Fruit fly (Drosophila melanogaster): Measurements from ENCODE around the gene Cp36.
A peak's percentile ranks its signal among the peaks of the same experiment; 100 is the strongest.

The Cp36 gene

dm6 chrX:8479031-8479568, at the start of gene Cp36:
Cp36 (plus strand) TSS chrX:8479319.
- TF ChIP-seq noc (tag; optimal IDR thresholded peaks at IDR 0.05), result no peak

DNA sequence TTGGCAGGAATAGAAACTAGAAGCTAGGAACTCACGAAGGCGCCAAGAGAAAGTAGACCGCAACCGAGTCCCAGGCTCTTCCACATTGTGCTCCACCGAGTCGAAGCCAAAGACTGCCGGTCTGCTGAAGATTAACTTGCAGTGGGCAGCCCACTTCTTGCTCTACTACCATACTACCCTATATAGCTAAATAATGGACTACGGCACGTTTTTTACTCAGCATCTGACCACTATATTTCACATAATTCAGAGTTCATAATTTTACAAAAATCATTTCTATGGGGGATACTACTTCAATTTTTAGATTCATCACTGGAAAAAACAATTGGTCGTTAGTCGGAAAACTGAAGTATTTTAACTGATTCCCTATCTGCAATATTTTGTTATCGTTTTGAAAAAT, 45.4 kb upstream of the Cp36 start, which contains the start of gene CG32712:
CG32712 (minus strand) TSS at position 101 of the 400 bp plus-strand sequence.
- TF ChIP-seq noc (tag; optimal IDR thresholded peaks at IDR 0.05), result no peak

DNA sequence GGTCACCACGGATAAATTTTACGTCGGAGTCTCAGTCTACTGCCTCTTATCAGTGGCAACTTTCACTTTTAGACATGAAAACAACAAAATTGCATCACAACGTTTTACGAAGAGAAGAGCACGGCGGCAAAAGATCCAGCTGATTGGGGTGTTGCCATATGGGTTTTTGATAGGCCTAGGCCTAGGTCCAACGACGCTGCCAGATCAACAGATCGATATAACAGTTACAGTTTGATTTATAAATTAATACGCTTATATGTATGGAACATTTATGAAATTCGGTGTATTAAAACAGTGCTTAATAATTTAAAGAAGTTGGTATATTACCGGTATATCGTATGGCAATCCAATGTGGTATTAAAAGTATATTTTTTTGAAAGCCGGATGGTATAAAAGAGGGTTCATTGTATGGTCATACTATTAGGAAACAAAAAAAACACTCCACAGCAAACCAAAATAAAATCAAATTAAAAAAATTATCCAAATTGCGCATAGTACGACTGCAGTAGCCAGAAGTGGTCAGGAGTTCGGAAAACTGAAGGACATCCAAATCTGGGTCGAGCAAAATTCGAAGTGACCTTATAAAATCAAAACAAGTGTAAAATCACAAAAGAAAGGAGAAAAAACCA, 42.3 kb upstream of the Cp36 start, which contains the start of gene CG1440:
CG1440 (plus strand) TSS at position 402 of the 629 bp plus-strand sequence.
- TF ChIP-seq noc (tag; optimal IDR thresholded peaks at IDR 0.05), result no peak

DNA sequence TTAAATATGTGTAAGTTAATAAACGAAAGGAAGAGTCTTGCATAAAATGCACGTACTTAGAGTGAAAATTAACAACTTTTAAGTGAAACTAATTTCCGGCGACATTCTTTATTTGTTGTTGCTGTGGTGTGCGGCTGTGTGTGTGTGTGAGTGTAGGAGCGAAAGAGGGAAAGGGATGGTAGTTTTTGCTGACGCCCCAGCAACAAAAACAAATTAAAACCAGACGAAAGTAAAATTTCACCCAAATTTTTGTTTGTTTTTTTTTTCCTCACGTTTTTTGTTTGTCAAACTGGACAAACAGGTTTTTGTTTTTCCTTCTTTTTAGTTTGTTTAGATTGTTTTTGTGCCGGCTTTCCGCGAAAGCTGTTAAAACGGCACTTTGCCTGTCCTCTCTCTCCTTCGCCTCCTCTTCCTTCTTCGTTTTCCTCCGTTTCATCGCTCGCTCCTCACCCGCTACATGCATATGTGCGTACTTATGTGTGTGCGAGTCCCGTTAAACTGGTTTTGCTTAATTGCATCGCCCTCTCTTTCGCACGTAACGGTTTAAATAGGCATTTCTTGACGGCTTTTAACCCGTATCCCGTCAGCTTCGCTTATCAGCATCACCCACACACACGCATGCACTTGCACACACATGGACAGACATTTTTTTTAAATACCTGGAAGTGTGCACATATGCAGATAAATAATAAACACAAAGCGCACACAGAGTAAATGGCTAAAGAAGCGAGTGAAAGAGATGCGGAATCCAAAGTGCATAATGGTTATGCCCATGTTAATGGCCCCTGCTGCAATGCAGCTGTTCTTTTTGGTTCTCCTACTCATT, 41.6 kb upstream of the Cp36 start, which contains the start of gene Miga:
Miga (minus strand) TSS at position 536 of the 826 bp plus-strand sequence.
- TF ChIP-seq noc (tag; optimal IDR thresholded peaks at IDR 0.05), result no peak

DNA sequence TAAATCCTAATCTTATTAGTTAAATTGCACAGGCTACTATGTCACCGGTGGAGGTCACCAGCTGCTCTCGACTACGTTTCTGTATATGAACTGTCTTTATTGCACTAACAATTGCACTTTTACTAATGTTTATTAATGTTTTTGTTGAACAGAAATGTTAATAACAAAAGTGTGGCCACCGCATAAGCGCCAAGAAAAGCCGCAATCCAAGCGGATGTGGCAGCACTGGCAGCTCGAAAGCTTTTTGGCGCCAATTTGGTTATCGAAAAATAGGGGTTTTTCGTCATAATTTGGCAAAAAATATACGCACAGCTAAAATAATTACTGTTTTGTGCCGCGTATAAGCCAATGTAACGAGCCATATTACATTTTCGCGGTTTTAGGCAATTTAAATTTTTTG, 37.0 kb upstream of the Cp36 start, which contains the start of gene CG12123:
CG12123 (minus strand) TSS at position 188 of the 400 bp plus-strand sequence.
- TF ChIP-seq noc (tag; optimal IDR thresholded peaks at IDR 0.05), result no peak

DNA sequence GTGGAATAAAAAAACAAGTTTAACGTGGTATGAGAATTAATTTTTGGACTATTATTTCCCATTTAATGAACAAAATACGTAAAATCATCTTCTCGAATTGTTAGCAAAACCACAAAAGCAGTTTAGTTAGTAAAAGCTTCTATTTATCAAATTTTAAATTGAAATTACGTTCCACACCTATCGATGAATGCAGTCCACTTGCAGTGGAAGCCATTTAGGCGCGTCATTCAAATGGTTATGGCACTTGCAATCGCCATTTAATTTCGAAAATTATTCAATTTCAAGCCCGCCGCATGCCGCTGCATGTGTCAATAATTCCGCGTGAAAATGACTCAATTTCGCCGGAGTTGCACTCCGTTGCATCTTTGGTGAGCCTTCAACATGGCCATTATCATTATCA, 36.2 kb upstream of the Cp36 start:
- no peak for TF ChIP-seq noc (tag; optimal IDR thresholded peaks at IDR 0.05)

- TF ChIP-seq noc (tag; optimal IDR thresholded peaks at IDR 0.05), result no peak
These were observed 34.8 kb upstream of the Cp36 start for dm6 chrX:8444279-8444678.

- TF ChIP-seq noc (tag; optimal IDR thresholded peaks at IDR 0.05), result no peak
These were observed 34.1 kb upstream of the Cp36 start for dm6 chrX:8444883-8445572.

- no peak for TF ChIP-seq noc (tag; optimal IDR thresholded peaks at IDR 0.05)
These were observed 32.0 kb upstream of the Cp36 start for dm6 chrX:8447166-8447565.

dm6 chrX:8448171-8448570, 30.9 kb upstream of the Cp36 start:
- TF ChIP-seq noc (tag; optimal IDR thresholded peaks at IDR 0.05), result no peak

DNA sequence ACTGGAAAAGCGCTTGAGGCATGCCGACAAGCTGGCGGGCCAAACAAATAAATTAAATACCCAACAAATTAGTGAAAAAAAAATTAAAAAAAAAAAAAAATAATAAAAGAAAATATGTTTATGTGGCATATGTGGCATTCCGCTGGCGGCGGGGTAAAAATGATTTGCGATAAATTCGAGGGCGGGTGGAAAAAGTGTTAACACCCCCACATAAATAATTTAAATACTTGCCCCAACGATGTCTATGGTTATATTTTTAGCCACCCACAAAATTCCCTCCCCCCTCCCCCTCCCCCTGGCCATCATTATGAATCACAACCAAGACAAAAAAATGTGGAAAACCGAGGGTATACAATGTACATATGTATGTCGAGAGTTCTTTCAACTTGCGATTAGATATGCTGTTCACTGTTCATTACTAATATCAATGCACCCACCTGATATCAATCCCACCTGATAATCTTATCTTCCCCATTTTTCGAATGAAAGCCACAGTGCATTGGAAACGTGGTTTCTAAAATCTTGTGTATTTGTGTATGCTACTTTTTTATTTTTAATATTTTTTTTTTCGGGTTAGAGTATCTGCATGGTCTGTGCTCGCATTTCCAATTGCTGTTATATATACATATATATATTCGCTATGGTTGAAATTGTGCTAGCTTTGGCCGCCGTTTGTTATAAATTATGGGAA, 28.8 kb upstream of the Cp36 start:
- peak; percentile 30 for TF ChIP-seq noc (tag; optimal IDR thresholded peaks at IDR 0.05)

- no peak for TF ChIP-seq noc (tag; optimal IDR thresholded peaks at IDR 0.05)
These were observed 27.0 kb upstream of the Cp36 start for dm6 chrX:8452163-8452562.

dm6 chrX:8455019-8455555, 24.0 kb upstream of the Cp36 start, which contains the start of gene org-1:
org-1 (minus strand) TSS chrX:8455069.
- TF ChIP-seq noc (tag; optimal IDR thresholded peaks at IDR 0.05), result peak; percentile 27

dm6 chrX:8457532-8457931, 21.6 kb upstream of the Cp36 start, which contains the start of gene CG32713:
CG32713 (minus strand) TSS chrX:8457632.
- no peak for TF ChIP-seq noc (tag; optimal IDR thresholded peaks at IDR 0.05)

dm6 chrX:8459452-8460040, 19.6 kb upstream of the Cp36 start:
- no peak for TF ChIP-seq noc (tag; optimal IDR thresholded peaks at IDR 0.05)
